Fruit fly (Drosophila melanogaster): Measurements from ENCODE around the gene CG10587.

The CG10587 gene

DNA sequence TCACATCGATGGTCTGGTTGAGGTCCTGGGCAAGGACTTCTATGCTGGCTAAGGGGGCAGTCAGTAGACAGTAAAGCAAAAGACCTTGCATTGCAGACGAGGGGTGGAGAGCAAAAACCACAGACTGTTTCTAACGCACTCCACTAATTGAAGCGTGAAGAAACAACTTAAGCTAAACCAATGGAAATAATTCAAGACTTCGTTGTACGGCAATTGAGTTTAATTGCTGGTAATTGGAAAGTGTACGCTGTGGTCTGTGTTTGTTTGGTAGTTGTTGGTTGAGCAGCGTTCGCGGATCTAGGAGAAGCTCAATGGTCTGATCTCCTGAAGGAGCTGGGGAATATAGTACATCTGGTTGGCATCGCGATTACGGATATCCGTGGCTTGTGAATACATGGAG lies at the start of gene CG10587:
Gene CG10587, minus strand, starts transcription at position 101 of the 400 bp plus-strand sequence.
- TF ChIP-seq CTCF (optimal IDR thresholded peaks at IDR 0.05) (no peak), CG8478 (optimal IDR thresholded peaks at IDR 0.05) (no peak)

DNA sequence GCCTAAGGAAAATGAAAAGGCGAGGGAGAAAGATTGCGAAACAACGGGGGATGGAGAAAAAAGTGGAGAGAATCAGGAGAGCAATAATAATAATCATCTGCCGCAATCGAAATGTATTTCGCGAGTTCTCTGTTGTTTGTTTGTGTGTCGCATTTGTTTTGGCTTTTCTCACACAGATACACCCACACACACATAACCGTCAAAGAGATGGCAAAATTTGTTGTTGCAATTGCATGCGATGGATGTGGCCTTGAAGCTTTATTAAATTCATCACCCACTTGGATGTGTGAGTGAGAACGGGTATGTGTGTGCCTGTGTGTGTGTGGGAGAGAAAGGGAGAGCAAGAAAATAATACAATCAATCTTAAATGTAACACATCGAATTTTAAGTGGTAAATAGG lies 49.3 kb upstream of the CG10587 start:
- TF ChIP-seq CTCF (optimal IDR thresholded peaks at IDR 0.05) (no peak), CG8478 (optimal IDR thresholded peaks at IDR 0.05) (no peak)

DNA sequence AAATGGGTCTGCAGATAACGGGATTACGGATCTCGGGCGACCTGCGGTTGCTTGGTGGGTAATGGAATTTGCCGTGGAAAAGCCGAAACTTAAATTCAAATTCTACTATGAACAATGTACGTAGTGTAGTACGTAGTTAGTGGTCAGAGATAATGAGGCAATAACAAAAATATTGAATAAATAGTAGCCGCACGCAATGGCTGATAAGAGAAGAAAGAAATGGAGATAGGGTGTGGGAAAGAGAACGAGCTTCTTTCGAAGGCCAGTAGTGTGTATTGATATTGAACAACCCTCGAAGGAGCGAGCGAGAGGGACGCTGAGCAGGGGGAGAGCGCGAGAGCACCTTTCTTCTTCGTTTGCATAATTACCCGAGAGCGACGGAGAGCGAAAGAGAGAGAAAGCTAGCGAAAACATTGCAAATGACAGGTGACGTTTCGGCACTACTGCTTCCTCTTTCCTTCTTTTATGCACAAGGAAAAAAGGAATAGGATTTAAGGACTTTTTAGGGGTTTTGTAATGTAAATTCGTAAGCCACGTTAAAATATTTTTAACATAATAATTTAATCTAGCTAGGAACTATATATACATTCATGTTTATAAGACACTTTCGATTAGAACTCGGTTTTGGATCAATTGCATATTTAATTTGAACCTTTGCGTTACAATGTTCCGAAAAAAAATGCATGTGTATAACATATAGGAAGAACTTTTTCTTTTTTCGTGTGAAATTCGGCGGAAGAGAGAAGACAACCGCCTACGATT lies 48.7 kb upstream of the CG10587 start:
- TF ChIP-seq CG8478 (optimal IDR thresholded peaks at IDR 0.05): no peak
- no peak for TF ChIP-seq CTCF (optimal IDR thresholded peaks at IDR 0.05)

DNA sequence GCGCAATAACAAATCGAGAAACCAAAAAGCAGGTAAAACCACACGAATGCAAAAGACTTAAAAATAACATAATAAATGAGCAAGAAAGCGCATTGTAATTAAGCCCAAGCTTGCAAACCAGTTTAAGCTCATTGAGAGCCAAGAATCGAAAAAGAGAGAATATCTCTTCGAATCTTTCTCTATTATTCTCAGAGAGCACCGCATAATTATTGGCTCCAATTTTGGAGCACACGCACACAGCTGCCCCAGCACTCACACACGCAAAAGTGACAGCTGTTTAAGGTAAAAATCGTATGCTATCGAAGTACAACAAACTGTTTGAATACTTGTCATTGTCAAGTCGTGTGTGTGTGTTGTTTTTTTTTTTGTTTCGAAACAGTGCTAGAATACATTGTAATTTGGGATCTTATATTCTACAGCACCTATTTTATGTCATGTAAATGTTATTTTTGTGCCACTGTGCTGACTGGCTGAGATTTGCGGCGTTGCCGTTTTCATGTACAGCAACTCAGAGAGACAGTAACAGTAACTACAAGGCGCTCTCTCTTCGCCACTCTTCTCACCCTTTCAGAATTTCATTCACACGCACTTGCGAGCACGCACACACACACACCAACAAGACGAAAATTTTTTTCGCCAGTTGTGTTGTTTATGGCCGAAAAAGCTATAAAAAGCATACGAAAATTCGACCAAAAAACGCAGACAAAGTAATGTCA lies 47.2 kb upstream of the CG10587 start:
- TF ChIP-seq CG8478 (optimal IDR thresholded peaks at IDR 0.05): no peak
- no peak for TF ChIP-seq CTCF (optimal IDR thresholded peaks at IDR 0.05)

DNA sequence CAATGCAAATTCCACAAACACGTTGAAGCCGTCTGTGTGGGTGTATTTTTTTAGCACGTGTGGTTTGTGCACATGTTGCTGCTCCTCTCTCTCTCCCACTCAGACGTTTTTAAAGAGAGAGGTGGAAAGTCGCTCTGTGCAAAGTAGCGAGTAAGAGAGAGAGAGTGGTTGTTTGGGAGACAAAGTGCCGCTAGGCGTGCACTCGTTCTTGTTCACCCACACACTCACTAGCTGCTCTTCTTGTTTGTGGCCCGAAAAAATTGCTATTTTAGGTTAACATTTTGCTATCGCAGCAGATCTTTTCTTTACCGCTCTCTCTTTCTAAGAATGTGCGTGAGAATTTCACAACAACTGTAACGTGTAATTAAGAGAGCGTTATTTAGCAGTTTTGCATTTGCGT lies 46.5 kb upstream of the CG10587 start:
- no peak for TF ChIP-seq CG8478 (optimal IDR thresholded peaks at IDR 0.05)
- TF ChIP-seq CTCF (optimal IDR thresholded peaks at IDR 0.05): no peak

DNA sequence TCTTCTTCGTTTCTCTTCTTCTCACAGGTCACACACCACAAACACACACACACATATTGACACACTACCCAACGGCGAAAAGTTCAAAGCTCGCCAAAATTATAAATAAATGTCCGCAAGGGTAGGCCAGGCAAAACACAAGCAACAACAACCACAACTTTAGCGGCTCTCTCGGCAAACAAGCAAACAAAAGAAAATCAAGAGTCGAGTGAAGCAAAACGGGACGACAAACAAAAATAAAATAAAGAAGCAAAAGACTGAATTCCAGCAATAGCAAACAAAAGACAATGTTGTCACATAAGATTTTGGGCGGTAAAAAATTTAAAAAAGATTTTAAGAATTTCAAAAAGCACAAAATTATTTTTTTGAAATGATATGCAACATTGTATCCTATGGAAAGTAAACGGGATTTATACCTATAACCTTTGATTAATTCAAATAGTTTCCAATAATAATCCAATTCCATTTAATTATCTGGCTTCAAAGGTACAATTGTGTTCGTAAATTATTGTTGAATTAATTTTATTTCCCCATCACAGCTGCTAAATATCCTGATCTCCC lies 46.0 kb upstream of the CG10587 start:
- TF ChIP-seq CTCF (optimal IDR thresholded peaks at IDR 0.05) (no peak), CG8478 (optimal IDR thresholded peaks at IDR 0.05) (no peak)

DNA sequence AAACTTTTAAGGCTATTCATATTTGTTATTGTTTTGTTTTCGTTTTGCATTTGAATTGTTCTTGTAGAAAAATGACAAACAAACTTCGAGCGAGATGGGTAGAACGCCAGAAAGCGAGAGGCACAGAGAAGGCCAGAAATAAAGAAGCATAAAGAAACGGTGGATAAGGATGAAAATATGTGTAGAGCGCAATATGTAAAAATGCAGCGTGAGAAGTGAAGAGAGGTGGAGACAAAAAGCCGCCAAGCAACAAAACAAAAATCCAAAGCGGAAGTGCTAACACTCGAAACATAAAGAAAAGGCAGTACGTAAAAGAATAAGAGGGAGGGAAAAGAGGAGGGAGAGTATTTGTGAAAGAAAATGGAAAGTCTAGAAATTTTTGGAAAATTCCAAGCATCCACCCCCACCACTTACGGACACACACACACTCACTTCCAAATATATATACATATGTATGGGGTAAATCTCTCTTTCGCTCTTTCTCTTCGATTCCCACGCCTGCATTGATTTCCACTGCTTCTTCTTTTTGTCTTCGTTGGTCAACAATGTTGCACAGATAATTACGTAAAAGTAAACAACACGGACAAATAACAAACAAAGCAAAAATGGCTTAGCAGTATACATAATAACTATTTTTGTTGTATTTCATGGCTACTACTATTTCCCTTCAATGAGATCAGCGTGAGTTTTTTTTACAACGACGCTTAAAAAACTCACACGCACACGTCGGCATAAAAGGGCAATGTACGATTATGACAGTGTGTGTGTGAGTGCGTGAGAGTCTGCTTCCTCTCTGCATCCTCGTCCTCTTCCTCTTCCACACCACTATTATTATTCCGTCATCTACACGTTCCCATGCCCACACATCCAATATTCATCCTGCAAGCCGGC lies 45.3 kb upstream of the CG10587 start:
- no peak for TF ChIP-seq CG8478 (optimal IDR thresholded peaks at IDR 0.05)
- TF ChIP-seq CTCF (optimal IDR thresholded peaks at IDR 0.05): no peak

DNA sequence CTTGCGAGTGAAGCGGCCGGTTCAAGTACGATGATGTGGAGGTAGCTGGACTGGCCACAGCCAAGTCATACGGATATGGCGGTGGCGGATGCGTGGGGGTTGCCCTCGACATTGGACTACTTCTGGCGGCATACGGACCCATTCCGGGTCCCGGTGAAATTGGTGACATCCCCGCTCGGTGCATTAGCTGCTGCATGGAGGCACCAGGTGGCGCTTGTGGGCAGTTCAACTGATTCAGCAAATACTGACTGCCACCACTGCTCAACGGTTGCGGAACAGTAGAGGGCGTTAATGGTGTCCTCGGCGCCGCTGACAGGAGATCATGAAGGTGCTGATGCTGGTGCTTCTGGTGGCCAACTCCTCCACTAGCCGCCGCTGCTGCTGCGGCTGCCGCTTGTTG lies 37.3 kb upstream of the CG10587 start:
- TF ChIP-seq CG8478 (optimal IDR thresholded peaks at IDR 0.05): no peak
- peak; percentile 48 to 56 for TF ChIP-seq CTCF (optimal IDR thresholded peaks at IDR 0.05)

DNA sequence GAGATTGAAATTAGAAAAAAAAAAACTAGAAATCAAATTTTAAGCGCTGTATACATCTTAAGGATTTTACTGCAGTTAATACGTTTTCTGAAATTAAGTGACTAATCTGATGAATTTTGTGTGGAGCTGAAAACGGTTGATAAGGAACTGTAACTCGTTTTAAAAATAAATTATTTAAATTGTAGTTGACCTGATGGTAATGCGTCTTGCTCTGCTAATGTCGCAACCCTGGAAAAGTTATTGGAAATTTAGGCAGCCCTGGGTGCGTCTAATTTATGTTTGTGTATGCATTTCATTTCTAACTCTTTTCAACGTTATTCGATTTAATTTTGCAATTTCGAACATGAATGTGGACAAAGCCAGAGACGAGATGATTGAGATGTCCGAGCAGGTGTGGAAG lies 29.0 kb upstream of the CG10587 start, which contains the start of gene CG12984:
Gene CG12984, plus strand, starts transcription at position 301 of the 400 bp plus-strand sequence.
- TF ChIP-seq CG8478 (optimal IDR thresholded peaks at IDR 0.05) (no peak), CTCF (optimal IDR thresholded peaks at IDR 0.05) (no peak)

DNA sequence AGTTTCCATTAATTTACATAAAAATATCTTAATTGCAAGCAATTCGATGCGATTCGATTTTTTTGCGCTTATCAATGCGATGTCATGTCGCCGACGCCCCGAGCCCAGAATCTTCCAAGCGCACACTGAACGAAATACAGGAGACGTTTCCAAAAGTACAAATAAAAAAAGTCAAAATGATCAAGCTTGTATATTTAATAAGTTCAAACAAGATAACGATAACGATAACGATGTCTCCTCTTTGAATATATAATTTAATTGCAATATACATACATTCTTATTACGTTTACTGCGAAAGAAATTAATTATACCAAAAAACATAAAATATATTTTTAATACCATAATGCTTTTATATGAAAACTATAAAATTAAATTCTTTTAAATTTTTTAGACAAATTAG lies 27.9 kb upstream of the CG10587 start:
- TF ChIP-seq CG8478 (optimal IDR thresholded peaks at IDR 0.05): no peak
- TF ChIP-seq CTCF (optimal IDR thresholded peaks at IDR 0.05): no peak

DNA sequence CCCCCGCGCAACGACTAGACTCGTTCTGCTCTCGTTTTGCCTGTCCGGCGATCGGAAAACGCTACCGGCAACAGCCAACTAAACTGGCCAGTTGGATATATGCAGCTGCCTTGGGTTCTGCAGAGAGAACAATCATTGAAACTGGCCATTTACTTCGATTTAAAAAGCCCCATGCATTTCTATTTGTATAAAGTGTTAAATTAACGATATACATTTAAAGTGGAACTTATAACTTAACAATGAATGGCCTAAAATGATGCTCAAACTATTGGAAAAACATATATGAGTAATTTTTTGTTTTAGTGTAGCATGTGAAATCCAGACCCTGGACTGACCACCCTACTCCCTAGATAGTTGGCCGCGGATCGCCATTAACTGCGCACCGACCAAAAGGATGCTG lies 26.5 kb upstream of the CG10587 start:
- no peak for TF ChIP-seq CG8478 (optimal IDR thresholded peaks at IDR 0.05)
- TF ChIP-seq CTCF (optimal IDR thresholded peaks at IDR 0.05): no peak

DNA sequence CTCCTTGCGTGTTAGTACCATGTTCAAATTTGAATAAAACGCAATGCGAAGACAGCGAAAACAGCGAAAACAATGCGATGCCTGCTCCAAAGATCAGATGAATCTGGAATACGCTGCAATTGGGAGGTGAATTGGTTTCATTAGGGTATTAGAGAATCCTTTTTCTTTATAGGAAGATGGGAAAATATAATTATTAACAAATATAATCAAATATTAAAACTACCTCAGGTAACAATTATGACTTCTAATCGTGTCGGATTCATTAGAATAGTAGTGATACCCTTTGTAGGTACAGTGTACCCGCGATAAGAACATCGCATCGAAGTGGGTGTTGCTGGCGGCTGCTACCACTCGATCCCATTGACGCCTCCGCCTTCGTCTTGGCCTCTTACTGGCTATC lies 25.5 kb upstream of the CG10587 start:
- TF ChIP-seq CG8478 (optimal IDR thresholded peaks at IDR 0.05): no peak
- TF ChIP-seq CTCF (optimal IDR thresholded peaks at IDR 0.05): no peak

DNA sequence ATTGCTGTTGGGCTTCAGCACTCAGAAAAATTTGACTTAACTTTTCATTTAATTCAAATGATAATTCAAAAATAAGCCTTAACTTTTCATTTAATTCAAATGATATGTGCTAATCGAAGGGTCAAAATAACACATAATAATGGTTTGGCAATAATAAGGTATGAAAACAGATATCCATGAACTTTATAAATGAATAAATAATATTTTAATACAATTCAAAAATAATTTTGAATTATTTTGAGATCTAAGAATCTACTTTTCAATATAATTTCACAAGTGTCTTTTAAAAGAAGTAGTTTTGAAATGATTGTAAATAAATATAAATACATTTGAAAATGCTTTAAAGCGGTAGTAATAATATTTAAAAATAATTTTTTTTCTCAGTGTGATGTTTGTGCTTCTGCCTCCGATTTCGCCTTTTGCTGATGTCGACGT lies 24.6 kb upstream of the CG10587 start:
- TF ChIP-seq CG8478 (optimal IDR thresholded peaks at IDR 0.05) (no peak), CTCF (optimal IDR thresholded peaks at IDR 0.05) (no peak)

DNA sequence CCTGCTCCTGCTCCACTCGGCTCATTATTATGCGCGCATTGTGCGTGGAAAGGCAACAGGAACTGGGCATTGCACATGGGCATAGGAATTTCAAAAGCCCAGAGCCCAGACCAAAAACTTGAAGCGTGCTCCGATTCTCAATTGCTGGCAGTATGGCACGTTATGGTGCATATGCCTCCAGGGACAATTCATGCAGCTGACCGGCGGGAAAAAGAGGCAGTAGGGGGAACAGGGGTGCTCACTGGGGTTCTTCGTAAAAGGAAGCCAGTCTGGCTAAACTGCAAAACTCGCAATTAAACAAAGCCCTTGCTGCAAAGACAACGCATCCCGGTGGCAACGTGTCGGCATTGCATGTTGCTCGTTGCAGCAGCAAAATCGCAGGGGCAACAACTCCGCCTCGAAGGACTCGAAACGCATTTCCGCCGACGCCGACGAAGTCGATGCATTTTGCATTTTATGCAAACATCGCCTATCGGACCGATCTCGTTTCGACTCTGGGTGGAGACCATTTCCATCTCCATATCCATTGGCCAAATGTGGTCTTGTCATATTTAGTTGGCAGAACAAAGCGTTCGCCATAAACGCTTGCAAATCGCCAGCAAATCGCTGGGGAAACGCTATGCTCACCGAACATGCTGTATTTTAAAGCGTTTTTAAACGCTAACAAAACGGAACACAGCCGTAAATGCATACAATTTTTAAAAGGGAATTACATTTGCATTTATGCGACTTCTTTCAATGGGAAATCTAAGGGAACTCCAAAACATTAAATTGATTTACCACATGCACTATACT lies 22.3 kb upstream of the CG10587 start:
- TF ChIP-seq CTCF (optimal IDR thresholded peaks at IDR 0.05): no peak
- TF ChIP-seq CG8478 (optimal IDR thresholded peaks at IDR 0.05): no peak

All from S2 (cell line).